Worm (Caenorhabditis elegans) whole organism, young adult: Measurements from ENCODE around the gene acbp-8.

Experiments used
- B0019.2 ChIP-seq: fragments of 200-800 bp; sonication (Bioruptor generic); conservative IDR thresholded peaks from 2 replicates; pipeline ENCODE4 v1.3.6; 2022; ENCODE audit warnings: missing genetic modification reagents, missing genetic modification characterization, missing compliant biosample characterization
- C06A6.2 ChIP-seq: fragments of 200-800 bp; sonication (Bioruptor generic); conservative IDR thresholded peaks from 2 replicates; pipeline ENCODE4 v1.3.6; 2022; ENCODE audit warnings: missing genetic modification characterization, missing compliant biosample characterization
- D2030.7 ChIP-seq: fragments of 200-800 bp; sonication (Bioruptor generic); IDR thresholded peaks from 2 replicates; pipeline ENCODE4 v1.3.6; 2022; ENCODE audit warnings: missing genetic modification reagents, missing genetic modification characterization, missing compliant biosample characterization
- F33H1.4 ChIP-seq: fragments of 200-800 bp; sonication (Bioruptor generic); IDR thresholded peaks from 2 replicates; pipeline ENCODE4 v1.3.6; 2022; ENCODE audit warnings: missing genetic modification reagents, missing genetic modification characterization, missing compliant biosample characterization
- F52B5.7 ChIP-seq: sonication (generic microtip); optimal IDR thresholded peaks from 2 replicates; lab custom pipeline; 2016; ENCODE audit warnings: mild to moderate bottlenecking, missing genetic modification characterization, missing compliant biosample characterization
- F55B11.4 ChIP-seq: sonication (generic microtip); optimal IDR thresholded peaks from 2 replicates; lab custom pipeline; 2016; ENCODE audit warnings: missing compliant biosample characterization, missing genetic modification characterization, borderline replicate concordance; ENCODE audit not compliant: insufficient read depth
- K11D2.4 ChIP-seq: fragments of 200-800 bp; sonication (Bioruptor generic); IDR thresholded peaks from 2 replicates; pipeline ENCODE4 v1.3.6; 2022; ENCODE audit warnings: missing genetic modification reagents, missing genetic modification characterization, missing compliant biosample characterization
- T07F8.4 ChIP-seq: sonication (generic microtip); optimal IDR thresholded peaks from 2 replicates; lab custom pipeline; 2016; ENCODE audit warnings: mild to moderate bottlenecking, missing genetic modification characterization, moderate library complexity, missing compliant biosample characterization
- akir-1 ChIP-seq: fragments of 200-800 bp; sonication (Bioruptor generic); optimal IDR thresholded peaks from 2 replicates; lab custom pipeline; 2018; ENCODE audit warnings: mild to moderate bottlenecking, missing genetic modification characterization, moderate library complexity, missing compliant biosample characterization
- atf-7 ChIP-seq: sonication (generic microtip); optimal IDR thresholded peaks from 2 replicates; lab custom pipeline; 2017; ENCODE audit warnings: mild to moderate bottlenecking, missing genetic modification characterization, missing compliant biosample characterization
- attf-3 ChIP-seq: fragments of 200-800 bp; sonication (Bioruptor generic); conservative IDR thresholded peaks from 2 replicates; pipeline ENCODE4 v1.3.6; 2022; ENCODE audit warnings: missing genetic modification reagents, missing genetic modification characterization, missing compliant biosample characterization
- bed-2 ChIP-seq: fragments of 200-800 bp; sonication (Bioruptor generic); IDR thresholded peaks from 2 replicates; pipeline ENCODE4 v1.3.6; 2022; ENCODE audit warnings: missing genetic modification reagents, missing genetic modification characterization, missing compliant biosample characterization
- cebp-1 ChIP-seq, 2 experiments: fragments of 200-800 bp in 1 of 2; sonication (Bioruptor generic) in 1 of 2; sonication (generic microtip) in 1 of 2; IDR thresholded peaks in 1 of 2; optimal IDR thresholded peaks in 1 of 2; 2 replicates each; pipeline versions ENCODE4 v1.3.6 to Lab custom; 2017 to 2022; ENCODE audit warnings: missing compliant biosample characterization in 2 of 2, missing genetic modification characterization in 2 of 2, mild to moderate bottlenecking in 1 of 2, missing genetic modification reagents in 1 of 2, moderate library complexity in 1 of 2
- ceh-27 ChIP-seq: fragments of 200-800 bp; sonication (Bioruptor generic); optimal IDR thresholded peaks from 2 replicates; lab custom pipeline; 2018; ENCODE audit warnings: mild to moderate bottlenecking, missing genetic modification characterization, moderate library complexity, missing compliant biosample characterization
- chd-7 ChIP-seq: sonication (generic microtip); optimal IDR thresholded peaks from 2 replicates; lab custom pipeline; 2016; ENCODE audit warnings: mild to moderate bottlenecking, missing genetic modification characterization, moderate library complexity, missing compliant biosample characterization
- die-1 ChIP-seq: sonication (generic microtip); optimal IDR thresholded peaks from 2 replicates; lab custom pipeline; 2016; ENCODE audit warnings: missing genotype, mild to moderate bottlenecking, missing genetic modification characterization, missing compliant biosample characterization
- dox-1 ChIP-seq: fragments of 200-800 bp; sonication (Bioruptor generic); IDR thresholded peaks from 2 replicates; pipeline ENCODE4 v1.3.6; 2022; ENCODE audit warnings: missing genetic modification reagents, missing genetic modification characterization, missing compliant biosample characterization
- egl-18 ChIP-seq: fragments of 200-800 bp; sonication (Bioruptor generic); IDR thresholded peaks from 2 replicates; pipeline ENCODE4 v1.3.6; 2022; ENCODE audit warnings: missing genetic modification reagents, missing genetic modification characterization, missing compliant biosample characterization
- egrh-3 ChIP-seq: fragments of 200-800 bp; sonication (Bioruptor generic); IDR thresholded peaks from 2 replicates; pipeline ENCODE4 v1.3.6; 2022; ENCODE audit warnings: missing genetic modification reagents, missing genetic modification characterization, missing compliant biosample characterization
- him-1 ChIP-seq: sonication (generic microtip); optimal IDR thresholded peaks from 2 replicates; lab custom pipeline; 2016; ENCODE audit warnings: missing genotype, missing genetic modification reagents, missing genetic modification characterization, missing compliant biosample characterization
- hlh-26 ChIP-seq: fragments of 200-800 bp; sonication (Bioruptor generic); conservative IDR thresholded peaks from 2 replicates; pipeline ENCODE4 v1.3.6; 2022; ENCODE audit warnings: missing genetic modification reagents, missing genetic modification characterization, missing compliant biosample characterization
- hmg-1.2 ChIP-seq: fragments of 200-800 bp; sonication (Bioruptor generic); IDR thresholded peaks from 2 replicates; pipeline ENCODE4 v1.3.6; 2022; ENCODE audit warnings: missing genetic modification reagents, missing genetic modification characterization, missing compliant biosample characterization
- hrde-1 ChIP-seq: sonication (generic microtip); optimal IDR thresholded peaks from 2 replicates; lab custom pipeline; 2016; ENCODE audit warnings: missing genetic modification characterization, mild to moderate bottlenecking, missing compliant biosample characterization, moderate library complexity, missing genotype, missing genetic modification reagents, borderline replicate concordance
- hsf-1 ChIP-seq: fragments of 200-800 bp; sonication (Bioruptor generic); IDR thresholded peaks from 2 replicates; pipeline ENCODE4 v1.3.6; 2022; ENCODE audit warnings: missing genetic modification reagents, missing genetic modification characterization, missing compliant biosample characterization
- let-607 ChIP-seq, 2 experiments: fragments of 200-800 bp in 1 of 2; sonication (Bioruptor generic) in 1 of 2; sonication (generic microtip) in 1 of 2; optimal IDR thresholded peaks; 2 replicates each; lab custom pipeline; 2016 to 2018; ENCODE audit warnings: mild to moderate bottlenecking in 2 of 2, missing compliant biosample characterization in 2 of 2, missing genetic modification characterization in 2 of 2, moderate library complexity in 2 of 2, missing genotype in 1 of 2
- madf-6 ChIP-seq: fragments of 200-800 bp; sonication (Bioruptor generic); IDR thresholded peaks from 2 replicates; pipeline ENCODE4 v1.3.6; 2022; ENCODE audit warnings: missing genetic modification reagents, missing genetic modification characterization, missing compliant biosample characterization
- madf-8 ChIP-seq: fragments of 200-800 bp; sonication (Bioruptor generic); conservative IDR thresholded peaks from 2 replicates; pipeline ENCODE4 v1.3.6; 2022; ENCODE audit warnings: missing genetic modification reagents, missing genetic modification characterization, missing compliant biosample characterization
- mcd-1 ChIP-seq: fragments of 200-800 bp; sonication (Bioruptor generic); IDR thresholded peaks from 2 replicates; pipeline ENCODE4 v1.3.6; 2022; ENCODE audit warnings: missing genetic modification reagents, missing genetic modification characterization, missing compliant biosample characterization
- mel-28 ChIP-seq: sonication (generic microtip); optimal IDR thresholded peaks from 2 replicates; lab custom pipeline; 2016; ENCODE audit warnings: borderline replicate concordance, mild to moderate bottlenecking, missing genetic modification characterization, missing compliant biosample characterization
- mes-4 ChIP-seq: sonication (generic microtip); optimal IDR thresholded peaks from 2 replicates; lab custom pipeline; 2016; ENCODE audit warnings: missing genotype, missing genetic modification characterization, missing compliant biosample characterization
- nhr-27 ChIP-seq: fragments of 200-800 bp; sonication (Bioruptor generic); optimal IDR thresholded peaks from 2 replicates; lab custom pipeline; 2018; ENCODE audit warnings: mild to moderate bottlenecking, missing genetic modification characterization, moderate library complexity, missing compliant biosample characterization
- nhr-80 ChIP-seq: sonication (generic microtip); optimal IDR thresholded peaks from 2 replicates; lab custom pipeline; 2016; ENCODE audit warnings: missing genetic modification characterization, missing compliant biosample characterization
- nhr-90 ChIP-seq: sonication (generic microtip); optimal IDR thresholded peaks from 2 replicates; lab custom pipeline; 2016; ENCODE audit warnings: missing genotype, mild to moderate bottlenecking, missing genetic modification characterization, missing compliant biosample characterization
- pbrm-1 ChIP-seq: fragments of 200-800 bp; sonication (Bioruptor generic); IDR thresholded peaks from 2 replicates; pipeline ENCODE4 v1.3.6; 2022; ENCODE audit warnings: missing genetic modification reagents, missing genetic modification characterization, missing compliant biosample characterization
- rcor-1 ChIP-seq: fragments of 200-800 bp; sonication (Bioruptor generic); IDR thresholded peaks from 2 replicates; pipeline ENCODE4 v1.3.6; 2022; ENCODE audit warnings: missing genetic modification reagents, missing genetic modification characterization, missing compliant biosample characterization
- snpc-4 ChIP-seq, 5 experiments: fragments of 150-350 bp in 1 of 5; sonication (generic microtip) in 4 of 5; optimal IDR thresholded peaks; 2 replicates each; lab custom pipeline; 2014 to 2018; ENCODE audit warnings: missing genetic modification characterization in 5 of 5, missing biosample characterization in 3 of 5, antibody characterized with exemption in 2 of 5, mild to moderate bottlenecking in 2 of 5, missing compliant biosample characterization in 2 of 5, missing genotype in 2 of 5, moderate library complexity in 2 of 5, missing genetic modification reagents in 1 of 5
- somi-1 ChIP-seq: fragments of 200-800 bp; sonication (Bioruptor generic); optimal IDR thresholded peaks from 2 replicates; lab custom pipeline; 2018; ENCODE audit warnings: mild to moderate bottlenecking, missing genetic modification characterization, missing compliant biosample characterization
- sptf-2 ChIP-seq: fragments of 200-800 bp; sonication (Bioruptor generic); optimal IDR thresholded peaks from 2 replicates; lab custom pipeline; 2018; ENCODE audit warnings: mild to moderate bottlenecking, missing genetic modification characterization, missing compliant biosample characterization
- tlf-1 ChIP-seq: fragments of 200-800 bp; sonication (Bioruptor generic); optimal IDR thresholded peaks from 2 replicates; lab custom pipeline; 2018; ENCODE audit warnings: mild to moderate bottlenecking, missing genetic modification characterization, missing compliant biosample characterization
- unc-130 ChIP-seq: sonication (generic microtip); optimal IDR thresholded peaks from 2 replicates; lab custom pipeline; 2016; ENCODE audit warnings: missing genetic modification reagents, missing genetic modification characterization, missing compliant biosample characterization
- ztf-28 ChIP-seq: fragments of 200-800 bp; sonication (Bioruptor generic); IDR thresholded peaks from 2 replicates; pipeline ENCODE4 v1.3.6; 2022; ENCODE audit warnings: missing genetic modification reagents, missing genetic modification characterization, missing compliant biosample characterization

Gene acbp-8

ce11 chrIII:2628690-2629089 is at the start of gene acbp-8:
TSS of gene acbp-8 (plus strand) at chrIII:2629013.
- TF ChIP-seq tlf-1 (no peak), attf-3 (GFP tag; lab: Robert Waterston, UW) (no peak), ceh-27 (GFP tag; lab: Kevin White, UChicago) (no peak), rcor-1 (no peak), mel-28 (tag; lab: Kevin White, UChicago) (no peak), mes-4 (no peak), somi-1 (no peak), madf-6 (GFP tag; lab: Robert Waterston, UW) (no peak), him-1 (tag; lab: Kevin White, UChicago) (no peak), egl-18 (GFP tag; lab: Robert Waterston, UW) (no peak), cebp-1 (GFP tag; IDR thresholded peaks at IDR 0.05; lab: Robert Waterston, UW) (no peak), cebp-1 (tag; optimal IDR thresholded peaks at IDR 0.05; lab: Kevin White, UChicago) (no peak), unc-130 (GFP tag; lab: Kevin White, UChicago) (no peak), sptf-2 (GFP tag; lab: Kevin White, UChicago) (no peak), nhr-27 (tag; lab: Kevin White, UChicago) (no peak), B0019.2 (GFP tag; lab: Robert Waterston, UW) (no peak)

ce11 chrIII:2583302-2583701 is 45.5 kb upstream of the acbp-8 start:
- 0 out of 2 replicates have a peak, but pooled peaks have one; percentile 18 for TF ChIP-seq K11D2.4 (GFP tag; lab: Robert Waterston, UW)
- TF ChIP-seq dox-1 (GFP tag; lab: Robert Waterston, UW), result peak; percentile 57; the same call in 1 of the 2 replicates
- peak; percentile 58 for TF ChIP-seq mcd-1
- 0 out of 2 replicates have a peak, but pooled peaks have one; percentile 6 for TF ChIP-seq hmg-1.2 (GFP tag; lab: Robert Waterston, UW)
- 0 out of 2 replicates have a peak, but pooled peaks have one; percentile 59 for TF ChIP-seq ztf-28
- 0 out of 2 replicates have a peak, but pooled peaks have one; percentile 32 for TF ChIP-seq F33H1.4 (GFP tag; lab: Robert Waterston, UW)
- 0 out of 2 replicates have a peak, but pooled peaks have one; percentile 17 for TF ChIP-seq hsf-1 (GFP tag; lab: Robert Waterston, UW)
- TF ChIP-seq madf-8 (GFP tag; lab: Robert Waterston, UW), result peak; percentile 71
- peak; percentile 22; the same call in 1 of the 2 replicates for TF ChIP-seq D2030.7 (GFP tag; lab: Robert Waterston, UW)
- TF ChIP-seq madf-6 (GFP tag; lab: Robert Waterston, UW), result peak; percentile 85

DNA sequence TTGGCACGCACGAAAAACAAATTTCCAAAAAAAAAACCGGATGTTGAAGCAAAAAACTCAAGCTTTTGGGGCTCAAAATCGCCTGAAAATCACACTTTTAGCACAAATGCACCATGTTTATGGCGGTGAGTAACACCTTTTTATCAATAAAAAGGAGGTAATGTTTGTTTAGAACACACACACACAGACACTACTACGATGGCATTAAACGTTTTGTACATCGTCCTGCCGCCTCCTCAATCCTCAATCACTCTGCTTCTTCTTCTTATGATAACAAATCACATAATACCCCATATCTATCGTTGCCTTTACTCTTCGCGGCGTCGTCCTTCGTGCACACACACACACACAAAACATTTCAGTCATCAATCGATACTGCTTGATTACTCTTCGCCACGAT is 42.6 kb upstream of the acbp-8 start, which contains the start of gene gpa-17:
gpa-17 (plus strand) TSS at position 363 of the 400 bp plus-strand sequence.
- TF ChIP-seq chd-7 (tag; lab: Kevin White, UChicago) (no peak), nhr-80 (tag; lab: Kevin White, UChicago) (peak; percentile 64)

ce11 chrIII:2596984-2597454 is 31.8 kb upstream of the acbp-8 start, which contains the start of gene apb-1:
TSS of gene apb-1 (minus strand) at chrIII:2597034.
- TF ChIP-seq let-607 (tag; optimal IDR thresholded peaks at IDR 0.05; lab: Kevin White, UChicago) (peak in 1 of 2 experiments; percentile 73), snpc-4 (GFP tag; optimal IDR thresholded peaks at IDR 0.05; lab: Kevin White, UChicago) (peak; percentile 11), snpc-4 (tag; optimal IDR thresholded peaks at IDR 0.05; lab: Kevin White, UChicago) (peak; percentile 58 to 79 (median 64)), hlh-26 (no peak), hrde-1 (tag; lab: Kevin White, UChicago) (no peak), ceh-27 (GFP tag; lab: Kevin White, UChicago) (no peak), F52B5.7 (no peak), pbrm-1 (GFP tag; lab: Robert Waterston, UW) (peak; percentile 82), C06A6.2 (GFP tag; lab: Robert Waterston, UW) (peak; percentile 83), akir-1 (no peak), bed-2 (GFP tag; lab: Robert Waterston, UW) (no peak), madf-6 (GFP tag; lab: Robert Waterston, UW) (peak; percentile 93), him-1 (tag; lab: Kevin White, UChicago) (no peak), nhr-90 (tag; lab: Kevin White, UChicago) (no peak), F55B11.4 (no peak), die-1 (tag; lab: Kevin White, UChicago) (no peak), T07F8.4 (no peak), K11D2.4 (GFP tag; lab: Robert Waterston, UW) (no peak), atf-7 (tag; lab: Kevin White, UChicago) (peak; percentile 73), egrh-3 (GFP tag; lab: Robert Waterston, UW) (peak; percentile 39; the same call in 1 of the 2 replicates)
